Worm (Caenorhabditis elegans): ENCODE results near the gene algn-6.
A peak's percentile ranks its signal among the peaks of the same experiment; 100 is the strongest.

The algn-6 gene

ce11 chrII:8074058-8074457 is 34.5 kb downstream of the algn-6 start:
- no peak for TF ChIP-seq nhr-237 (tag; optimal IDR thresholded peaks at IDR 0.05)
- no peak for TF ChIP-seq fkh-2 (tag; optimal IDR thresholded peaks at IDR 0.05)
- TF ChIP-seq elt-2 (tag; optimal IDR thresholded peaks at IDR 0.05), result peak; percentile 79
- TF ChIP-seq pqm-1 (tag; optimal IDR thresholded peaks at IDR 0.05), result peak; percentile 72
- TF ChIP-seq elt-3 (tag; optimal IDR thresholded peaks at IDR 0.05), result no peak
- no peak for TF ChIP-seq fkh-10 (GFP tag; optimal IDR thresholded peaks at IDR 0.05)
- TF ChIP-seq nhr-43 (tag; optimal IDR thresholded peaks at IDR 0.05; ENCODE audit: poor library complexity, severe bottlenecking), result no peak
- no peak for TF ChIP-seq ceh-16 (tag; optimal IDR thresholded peaks at IDR 0.05)
- no peak for TF ChIP-seq unc-39 (tag; optimal IDR thresholded peaks at IDR 0.05)
- no peak for TF ChIP-seq ztf-4 (tag; optimal IDR thresholded peaks at IDR 0.05)
- TF ChIP-seq egl-5 (tag; optimal IDR thresholded peaks at IDR 0.05), result no peak
- no peak for TF ChIP-seq ceh-82 (tag; optimal IDR thresholded peaks at IDR 0.05)
- no peak for TF ChIP-seq pha-4 (tag; optimal IDR thresholded peaks at IDR 0.05)
- TF ChIP-seq fos-1 (tag; optimal IDR thresholded peaks at IDR 0.05), result no peak
- TF ChIP-seq ztf-11 (tag; optimal IDR thresholded peaks at IDR 0.05), result no peak

DNA sequence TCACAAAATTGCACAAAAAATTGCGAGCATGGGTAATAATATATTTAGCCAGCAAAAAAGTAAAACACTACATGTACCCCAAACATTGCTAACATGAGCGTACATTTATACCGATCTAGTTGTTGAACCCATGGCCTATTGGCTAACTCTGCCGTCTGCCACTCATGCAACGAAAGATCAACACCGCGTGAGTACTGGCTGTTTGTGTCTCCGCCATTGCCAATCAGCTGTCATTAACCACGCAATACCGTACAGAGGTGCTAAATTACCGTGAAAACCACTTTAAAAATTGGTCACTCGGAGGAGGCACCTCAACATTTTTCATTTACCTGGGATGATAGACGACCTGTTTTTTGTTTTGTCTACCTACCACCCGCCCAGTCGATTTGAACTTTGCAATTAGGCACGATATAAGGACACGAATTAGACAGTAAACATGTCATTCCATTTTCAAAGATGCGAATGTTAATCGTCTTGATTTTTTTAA is 35.8 kb downstream of the algn-6 start, which contains the start of gene K02C4.2:
Gene K02C4.2 (plus strand): TSS at position 437 of the 487 bp plus-strand sequence.
- TF ChIP-seq nhr-25 (tag; optimal IDR thresholded peaks at IDR 0.05) (peak; percentile 85), R02D3.7 (tag; optimal IDR thresholded peaks at IDR 0.05) (peak; percentile 6), lin-15B (tag; optimal IDR thresholded peaks at IDR 0.05) (peak; percentile 36), egl-27 (tag; optimal IDR thresholded peaks at IDR 0.05) (peak; percentile 86), nfya-1 (tag; optimal IDR thresholded peaks at IDR 0.05; ENCODE audit: insufficient read depth) (peak; percentile 73), lin-39 (tag; optimal IDR thresholded peaks at IDR 0.05) (peak; percentile 85), ceh-9 (tag; optimal IDR thresholded peaks at IDR 0.05) (no peak), ztf-4 (tag; optimal IDR thresholded peaks at IDR 0.05) (peak; percentile 51), elt-3 (tag; optimal IDR thresholded peaks at IDR 0.05) (peak in 2 of 3 experiments; percentile 18 to 56), nhr-67 (tag; optimal IDR thresholded peaks at IDR 0.05) (no peak), nhr-77 (tag; optimal IDR thresholded peaks at IDR 0.05) (peak; percentile 52), skn-1 (tag; optimal IDR thresholded peaks at IDR 0.05) (peak; percentile 44), fkh-10 (GFP tag; optimal IDR thresholded peaks at IDR 0.05) (no peak), ama-1 (optimal IDR thresholded peaks at IDR 0.05) (peak; percentile 43), tbx-2 (tag; optimal IDR thresholded peaks at IDR 0.05) (peak; percentile 60), egl-5 (tag; optimal IDR thresholded peaks at IDR 0.05) (peak; percentile 67), fos-1 (tag; optimal IDR thresholded peaks at IDR 0.05) (no peak), elt-1 (tag; optimal IDR thresholded peaks at IDR 0.05) (no peak), ceh-82 (tag; optimal IDR thresholded peaks at IDR 0.05) (no peak), elt-2 (tag; optimal IDR thresholded peaks at IDR 0.05) (peak; percentile 76), pha-4 (tag; optimal IDR thresholded peaks at IDR 0.05) (peak; percentile 82), nhr-43 (tag; optimal IDR thresholded peaks at IDR 0.05; ENCODE audit: poor library complexity, severe bottlenecking) (peak; percentile 61), sea-2 (GFP tag; optimal IDR thresholded peaks at IDR 0.05) (no peak), nhr-23 (tag; optimal IDR thresholded peaks at IDR 0.05) (peak; percentile 55), jun-1 (tag; optimal IDR thresholded peaks at IDR 0.05) (peak; percentile 58), ceh-16 (tag; optimal IDR thresholded peaks at IDR 0.05) (peak; percentile 38), pqm-1 (tag; optimal IDR thresholded peaks at IDR 0.05) (peak; percentile 55), lsy-12 (tag; optimal IDR thresholded peaks at IDR 0.05) (peak; percentile 86), hmg-11 (tag; optimal IDR thresholded peaks at IDR 0.05) (peak; percentile 35)

DNA sequence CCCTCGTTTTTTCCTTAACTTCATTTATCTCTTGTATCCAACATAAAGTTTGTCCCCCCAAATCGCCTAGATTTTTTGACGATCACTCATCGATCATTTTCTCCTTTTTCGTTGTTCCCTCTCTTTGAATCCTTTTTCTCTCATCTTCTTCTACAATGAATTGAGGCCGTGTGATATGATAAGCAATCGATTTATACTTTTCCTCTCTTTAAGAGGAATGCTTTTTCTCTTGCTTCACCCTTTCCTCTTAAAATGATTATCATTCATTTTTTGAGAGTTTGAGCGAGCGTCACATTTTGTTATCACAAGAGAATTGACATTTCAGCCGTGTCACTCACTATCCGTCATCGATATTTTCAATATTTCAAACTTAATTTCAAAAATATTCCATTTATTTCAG is 38.4 kb downstream of the algn-6 start, which contains the start of gene K02C4.5:
Gene K02C4.5 (plus strand): TSS at position 395 of the 400 bp plus-strand sequence.
- TF ChIP-seq sea-2 (GFP tag; optimal IDR thresholded peaks at IDR 0.05) (no peak), pha-4 (tag; optimal IDR thresholded peaks at IDR 0.05) (peak; percentile 12), nhr-23 (tag; optimal IDR thresholded peaks at IDR 0.05) (peak; percentile 67), pqm-1 (tag; optimal IDR thresholded peaks at IDR 0.05) (peak; percentile 63), ceh-16 (tag; optimal IDR thresholded peaks at IDR 0.05) (no peak), ceh-28 (tag; optimal IDR thresholded peaks at IDR 0.05) (peak; percentile 64), jun-1 (tag; optimal IDR thresholded peaks at IDR 0.05) (peak; percentile 27), skn-1 (tag; optimal IDR thresholded peaks at IDR 0.05) (peak; percentile 24), R02D3.7 (tag; optimal IDR thresholded peaks at IDR 0.05) (no peak), nhr-25 (tag; optimal IDR thresholded peaks at IDR 0.05) (peak; percentile 11), elt-2 (tag; optimal IDR thresholded peaks at IDR 0.05) (peak; percentile 83)

DNA sequence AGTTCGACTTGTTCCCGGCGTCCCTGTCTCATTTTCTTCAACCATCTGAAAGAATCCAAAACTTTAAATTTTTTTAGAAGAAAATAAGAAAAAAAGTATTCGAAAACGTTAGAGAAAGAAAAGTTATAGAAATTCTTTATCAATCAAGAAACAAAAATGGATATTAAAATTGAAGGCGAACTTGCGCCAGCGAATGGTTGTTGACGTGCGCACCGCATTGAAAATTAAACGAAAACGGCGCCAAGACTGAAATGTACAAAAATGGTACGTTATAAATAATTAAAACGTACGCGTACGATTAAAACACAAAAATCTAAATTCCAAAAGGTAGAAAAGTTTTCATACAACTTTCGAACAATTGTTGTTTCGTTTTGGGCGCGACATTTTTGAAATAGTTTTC is 47.2 kb downstream of the algn-6 start, which contains the start of gene K02C4.3:
Gene K02C4.3 (minus strand): TSS at position 51 of the 400 bp plus-strand sequence.
- TF ChIP-seq pha-4 (tag; optimal IDR thresholded peaks at IDR 0.05) (peak; percentile 86), tbx-2 (tag; optimal IDR thresholded peaks at IDR 0.05) (no peak), egl-5 (tag; optimal IDR thresholded peaks at IDR 0.05) (no peak), fkh-10 (GFP tag; optimal IDR thresholded peaks at IDR 0.05) (no peak), unc-39 (tag; optimal IDR thresholded peaks at IDR 0.05) (no peak), nhr-23 (tag; optimal IDR thresholded peaks at IDR 0.05) (peak; percentile 80), nhr-25 (tag; optimal IDR thresholded peaks at IDR 0.05) (peak; percentile 56), fos-1 (tag; optimal IDR thresholded peaks at IDR 0.05) (no peak), ZK546.5 (tag; optimal IDR thresholded peaks at IDR 0.05) (no peak), nhr-237 (tag; optimal IDR thresholded peaks at IDR 0.05) (no peak), jun-1 (tag; optimal IDR thresholded peaks at IDR 0.05) (peak; percentile 23), nhr-11 (tag; optimal IDR thresholded peaks at IDR 0.05) (no peak), R02D3.7 (tag; optimal IDR thresholded peaks at IDR 0.05) (peak; percentile 37), lin-39 (tag; optimal IDR thresholded peaks at IDR 0.05) (no peak), ceh-16 (tag; optimal IDR thresholded peaks at IDR 0.05) (no peak), egl-27 (tag; optimal IDR thresholded peaks at IDR 0.05) (no peak), lin-15B (tag; optimal IDR thresholded peaks at IDR 0.05) (peak; percentile 79), pqm-1 (tag; optimal IDR thresholded peaks at IDR 0.05) (peak; percentile 36), nhr-12 (tag; optimal IDR thresholded peaks at IDR 0.05) (no peak), nhr-76 (tag; optimal IDR thresholded peaks at IDR 0.05) (no peak), lsy-12 (tag; optimal IDR thresholded peaks at IDR 0.05) (no peak), aly-2 (tag; optimal IDR thresholded peaks at IDR 0.05) (no peak), snpc-4 (tag; optimal IDR thresholded peaks at IDR 0.05) (peak; percentile 92), sea-2 (GFP tag; optimal IDR thresholded peaks at IDR 0.05) (no peak), daf-12 (tag; optimal IDR thresholded peaks at IDR 0.05) (no peak), ztf-11 (tag; optimal IDR thresholded peaks at IDR 0.05) (no peak), nhr-77 (tag; optimal IDR thresholded peaks at IDR 0.05) (no peak), ceh-82 (tag; optimal IDR thresholded peaks at IDR 0.05) (no peak), nfya-1 (tag; optimal IDR thresholded peaks at IDR 0.05; ENCODE audit: insufficient read depth) (peak; percentile 74)

All from whole organism, L3 larva.